Fruit fly (Drosophila melanogaster) whole organism, embryonic: ENCODE data around the gene CG46309.
A peak's percentile ranks its signal among the peaks of the same experiment; 100 is the strongest.

Source experiments
- Bgb ChIP-seq: fragments of 200-800 bp; sonication (Bioruptor generic); IDR thresholded peaks from 2 replicates; pipeline ENCODE4 v1.3.6; 2022; ENCODE audit warnings: missing biosample characterization, missing genetic modification characterization; ENCODE audit not compliant: partially characterized antibody
- BtbVII ChIP-seq: fragments of 200-800 bp; sonication (Bioruptor generic); optimal IDR thresholded peaks from 3 replicates; lab custom pipeline; 2017; ENCODE audit warnings: missing biosample characterization, mild to moderate bottlenecking, missing genetic modification characterization
- CG1024 ChIP-seq: fragments of 200-800 bp; sonication (Bioruptor generic); IDR thresholded peaks from 2 replicates; pipeline ENCODE4 v1.3.6; 2022; ENCODE audit warnings: missing biosample characterization, missing genetic modification characterization
- CG12219 ChIP-seq: fragments of 200-800 bp; sonication (Bioruptor generic); optimal IDR thresholded peaks from 3 replicates; lab custom pipeline; 2018; ENCODE audit warnings: missing biosample characterization, mild to moderate bottlenecking, missing genetic modification characterization
- CG1233 ChIP-seq: fragments of 200-800 bp; sonication (Bioruptor generic); optimal IDR thresholded peaks from 4 replicates; lab custom pipeline; 2018; ENCODE audit warnings: missing biosample characterization, mild to moderate bottlenecking, missing genetic modification characterization
- CG13287 ChIP-seq: fragments of 200-800 bp; sonication (Bioruptor generic); IDR thresholded peaks from 2 replicates; pipeline ENCODE4 v1.3.6; 2022; ENCODE audit warnings: missing biosample characterization, missing genetic modification characterization; ENCODE audit not compliant: partially characterized antibody
- CG1603 ChIP-seq: fragments of 200-800 bp; sonication (Bioruptor generic); optimal IDR thresholded peaks from 2 replicates; lab custom pipeline; 2019; ENCODE audit warnings: missing biosample characterization, mild to moderate bottlenecking, missing genetic modification characterization, moderate library complexity
- CG17359 ChIP-seq: fragments of 200-800 bp; sonication (Bioruptor generic); optimal IDR thresholded peaks from 3 replicates; lab custom pipeline; 2018; ENCODE audit warnings: missing biosample characterization, mild to moderate bottlenecking, missing genetic modification characterization, moderate library complexity
- CG1832 ChIP-seq: fragments of 200-800 bp; sonication (Bioruptor generic); optimal IDR thresholded peaks from 2 replicates; lab custom pipeline; 2017; ENCODE audit warnings: missing biosample characterization, mild to moderate bottlenecking, missing genetic modification characterization, inconsistent platforms
- CG18599 ChIP-seq: fragments of 200-800 bp; sonication (Bioruptor generic); optimal IDR thresholded peaks from 3 replicates; lab custom pipeline; 2017; ENCODE audit warnings: missing biosample characterization, missing genetic modification characterization, mild to moderate bottlenecking, moderate library complexity, missing genetic modification reagents
- CG2712 ChIP-seq: fragments of 200-800 bp; optimal IDR thresholded peaks from 3 replicates; lab custom pipeline; 2019; ENCODE audit warnings: missing biosample characterization, mild to moderate bottlenecking, missing genetic modification characterization, moderate library complexity
- CG31441 ChIP-seq: fragments of 200-800 bp; sonication (Bioruptor generic); IDR thresholded peaks from 2 replicates; pipeline ENCODE4 v1.3.6; 2022; ENCODE audit warnings: missing biosample characterization, missing genetic modification characterization
- CG3163 ChIP-seq: fragments of 200-800 bp; sonication (Bioruptor generic); optimal IDR thresholded peaks from 3 replicates; lab custom pipeline; 2016; ENCODE audit warnings: missing biosample characterization, missing genetic modification characterization
- CG3407 ChIP-seq: fragments of 200-800 bp; sonication (Bioruptor generic); optimal IDR thresholded peaks from 2 replicates; lab custom pipeline; 2018; ENCODE audit warnings: missing biosample characterization, mild to moderate bottlenecking, missing genetic modification characterization
- CG34422 ChIP-seq: fragments of 200-800 bp; sonication (Bioruptor generic); IDR thresholded peaks from 3 replicates; pipeline ENCODE4 v1.3.6; 2022; ENCODE audit warnings: missing biosample characterization, missing genetic modification characterization
- CG4328 ChIP-seq: fragments of 200-800 bp; sonication (Bioruptor generic); optimal IDR thresholded peaks from 3 replicates; lab custom pipeline; 2017; ENCODE audit warnings: missing biosample characterization, missing genetic modification reagents, missing genetic modification characterization
- CG4707 ChIP-seq: fragments of 200-800 bp; sonication (Bioruptor generic); optimal IDR thresholded peaks from 2 replicates; lab custom pipeline; 2018; ENCODE audit warnings: missing biosample characterization, mild to moderate bottlenecking, missing genetic modification characterization, moderate library complexity
- CG6272 ChIP-seq: fragments of 200-800 bp; sonication (Bioruptor generic); IDR thresholded peaks from 2 replicates; pipeline ENCODE4 v1.3.6; 2022; ENCODE audit warnings: missing biosample characterization, missing genetic modification characterization
- CG7786 ChIP-seq: fragments of 200-800 bp; sonication (Bioruptor generic); optimal IDR thresholded peaks from 2 replicates; lab custom pipeline; 2016; ENCODE audit warnings: missing biosample characterization, missing genetic modification characterization
- CG7928 ChIP-seq: fragments of 200-800 bp; sonication (Bioruptor generic); optimal IDR thresholded peaks from 2 replicates; lab custom pipeline; 2017; ENCODE audit warnings: missing biosample characterization, mild to moderate bottlenecking, missing genetic modification characterization
- CG8765 ChIP-seq: fragments of 200-800 bp; sonication (Bioruptor generic); IDR thresholded peaks from 2 replicates; pipeline ENCODE4 v1.3.6; 2022; ENCODE audit warnings: missing biosample characterization, missing genetic modification characterization
- Dek ChIP-seq: fragments of 200-800 bp; sonication (Bioruptor generic); optimal IDR thresholded peaks from 3 replicates; lab custom pipeline; 2019; ENCODE audit warnings: missing biosample characterization, mild to moderate bottlenecking, missing genetic modification characterization, moderate library complexity
- Elba2 ChIP-seq: fragments of 200-800 bp; sonication (Bioruptor generic); optimal IDR thresholded peaks from 3 replicates; lab custom pipeline; 2016; ENCODE audit warnings: missing biosample characterization, missing genetic modification characterization
- Fer1 ChIP-seq: fragments of 200-800 bp; sonication (Bioruptor generic); optimal IDR thresholded peaks from 2 replicates; lab custom pipeline; 2017; ENCODE audit warnings: missing biosample characterization, mild to moderate bottlenecking, missing genetic modification characterization
- Fer3 ChIP-seq: fragments of 200-800 bp; sonication (Bioruptor generic); optimal IDR thresholded peaks from 2 replicates; lab custom pipeline; 2018; ENCODE audit warnings: missing biosample characterization, mild to moderate bottlenecking, missing genetic modification characterization, moderate library complexity
- HLH54F ChIP-seq: fragments of 200-800 bp; sonication (Bioruptor generic); optimal IDR thresholded peaks from 3 replicates; lab custom pipeline; 2016; ENCODE audit warnings: missing biosample characterization, missing genetic modification characterization
- Hey ChIP-seq: fragments of 200-800 bp; sonication (Bioruptor generic); optimal IDR thresholded peaks from 3 replicates; lab custom pipeline; 2018; ENCODE audit warnings: missing biosample characterization, mild to moderate bottlenecking, missing genetic modification characterization
- Hr51 ChIP-seq, 2 experiments: fragments of 200-800 bp; sonication (Bioruptor generic); optimal IDR thresholded peaks; 2 replicates in 1 of 2; 3 replicates in 1 of 2; lab custom pipeline; 2016 to 2018; ENCODE audit warnings: missing biosample characterization in 2 of 2, missing genetic modification characterization in 2 of 2, mild to moderate bottlenecking in 1 of 2, moderate library complexity in 1 of 2
- Med ChIP-seq: fragments of 200-800 bp; sonication (Bioruptor generic); peaks from one replicate; lab custom pipeline; 2016; ENCODE audit warnings: missing biosample characterization, missing genetic modification characterization, mild to moderate bottlenecking, inconsistent platforms, moderate library complexity
- NFAT ChIP-seq: fragments of 200-800 bp; sonication (Bioruptor generic); IDR thresholded peaks from 2 replicates; pipeline ENCODE4 v1.3.6; 2022; ENCODE audit warnings: missing biosample characterization, missing genetic modification characterization
- Sox100B ChIP-seq: fragments of 200-800 bp; sonication (Bioruptor generic); optimal IDR thresholded peaks from 3 replicates; lab custom pipeline; 2018; ENCODE audit warnings: missing biosample characterization, mild to moderate bottlenecking, missing genetic modification characterization
- Trl ChIP-seq, 3 experiments: fragments of >200 bp in 2 of 3; fragments of 200-800 bp in 1 of 3; sonication (Bioruptor generic) in 1 of 3; optimal IDR thresholded peaks; 2 replicates in 1 of 3; 3 replicates in 2 of 3; lab custom pipeline; 2016 to 2017; ENCODE audit warnings: missing biosample characterization in 1 of 3, missing genetic modification characterization in 1 of 3
- bigmax ChIP-seq: fragments of 200-800 bp; sonication (Bioruptor generic); optimal IDR thresholded peaks from 2 replicates; lab custom pipeline; 2018; ENCODE audit warnings: missing biosample characterization, mild to moderate bottlenecking, missing genetic modification characterization
- cato ChIP-seq: fragments of 200-800 bp; sonication (Bioruptor generic); optimal IDR thresholded peaks from 2 replicates; lab custom pipeline; 2016; ENCODE audit warnings: missing biosample characterization, missing genetic modification characterization, borderline replicate concordance
- chif ChIP-seq, 2 experiments: fragments of 200-800 bp; sonication (Bioruptor generic); optimal IDR thresholded peaks; 3 replicates each; lab custom pipeline; 2016; ENCODE audit warnings: missing biosample characterization in 2 of 2, missing genetic modification characterization in 2 of 2
- kah ChIP-seq: fragments of 200-800 bp; sonication (Bioruptor generic); optimal IDR thresholded peaks from 2 replicates; lab custom pipeline; 2018; ENCODE audit warnings: missing biosample characterization, mild to moderate bottlenecking, missing genetic modification characterization
- lab ChIP-seq: fragments of 200-800 bp; sonication (Bioruptor generic); optimal IDR thresholded peaks from 3 replicates; lab custom pipeline; 2017; ENCODE audit warnings: missing biosample characterization, missing genetic modification characterization, mild to moderate bottlenecking, moderate library complexity, missing genetic modification reagents
- nerfin-2 ChIP-seq: fragments of 200-800 bp; sonication (Bioruptor generic); IDR thresholded peaks from 2 replicates; pipeline ENCODE4 v1.3.6; 2022; ENCODE audit warnings: missing biosample characterization, missing genetic modification characterization; ENCODE audit not compliant: partially characterized antibody
- pb ChIP-seq: fragments of 200-800 bp; sonication (Bioruptor generic); optimal IDR thresholded peaks from 3 replicates; lab custom pipeline; 2016; ENCODE audit warnings: missing biosample characterization, missing genetic modification characterization
- row ChIP-seq: fragments of 200-800 bp; sonication (Bioruptor generic); IDR thresholded peaks from 3 replicates; pipeline ENCODE4 v1.3.6; 2022; ENCODE audit warnings: missing biosample characterization, missing genetic modification characterization
- slbo ChIP-seq: fragments of 200-800 bp; sonication (Bioruptor generic); IDR thresholded peaks from 2 replicates; pipeline ENCODE4 v1.3.6; 2022; ENCODE audit warnings: missing biosample characterization, missing genetic modification characterization
- slp2 ChIP-seq: fragments of 200-800 bp; sonication (Bioruptor generic); optimal IDR thresholded peaks from 2 replicates; lab custom pipeline; 2016; ENCODE audit warnings: missing biosample characterization, missing genetic modification characterization
- sqz ChIP-seq: fragments of 200-800 bp; sonication (Bioruptor generic); optimal IDR thresholded peaks from 3 replicates; lab custom pipeline; 2018; ENCODE audit warnings: missing biosample characterization, mild to moderate bottlenecking, missing genetic modification characterization
- sr ChIP-seq: fragments of 200-800 bp; sonication (Bioruptor generic); IDR thresholded peaks from 3 replicates; pipeline ENCODE4 v1.3.6; 2022; ENCODE audit warnings: missing biosample characterization, missing genetic modification characterization
- tll ChIP-seq, 2 experiments: fragments of 200-800 bp in 1 of 2; fragments of >200 bp in 1 of 2; sonication (Bioruptor generic) in 1 of 2; optimal IDR thresholded peaks; 2 replicates each; lab custom pipeline; 2017 to 2019; ENCODE audit warnings: missing biosample characterization in 2 of 2, missing genetic modification characterization in 2 of 2, mild to moderate bottlenecking in 1 of 2, moderate library complexity in 1 of 2
- wdn ChIP-seq: fragments of 200-800 bp; sonication (Bioruptor generic); IDR thresholded peaks from 2 replicates; pipeline ENCODE4 v1.3.6; 2022; ENCODE audit warnings: missing biosample characterization, missing genetic modification characterization

CG46309 gene

dm6 chr2L:16287006-16287601, 35.5 kb upstream of the CG46309 start (continued):
- TF ChIP-seq cato (GFP tag; lab: Kevin White, UChicago) (no peak), CG1024 (GFP tag; lab: Robert Waterston, UW) (no peak), Med (peak; percentile 23), CG31441 (GFP tag; lab: Robert Waterston, UW) (no peak)

- peak; percentile 92 for TF ChIP-seq lab
- no peak for TF ChIP-seq CG34422 (GFP tag; lab: Robert Waterston, UW)
- peak; percentile 90 for TF ChIP-seq CG2712 (tag; lab: Kevin White, UChicago)
- TF ChIP-seq CG7928 (GFP tag; lab: Kevin White, UChicago) = peak; percentile 53
- no peak for TF ChIP-seq slbo (GFP tag; lab: Robert Waterston, UW)
- TF ChIP-seq nerfin-2 (GFP tag; lab: Robert Waterston, UW) = no peak
- no peak for TF ChIP-seq Bgb
- peak; percentile 70 for TF ChIP-seq CG3407 (GFP tag; lab: Kevin White, UChicago)
- peak; percentile 14 for TF ChIP-seq kah (GFP tag; lab: Kevin White, UChicago)
- peak; percentile 83 for TF ChIP-seq pb
- no peak for TF ChIP-seq sr (GFP tag; lab: Robert Waterston, UW)
- peak; percentile 87 for TF ChIP-seq Fer3 (tag; lab: Kevin White, UChicago)
- peak; percentile 52 for TF ChIP-seq slp2 (GFP tag; lab: Kevin White, UChicago)
- peak; percentile 77 to 90 for TF ChIP-seq Hr51 (GFP tag; optimal IDR thresholded peaks at IDR 0.05; lab: Kevin White, UChicago)
- TF ChIP-seq row = no peak
- TF ChIP-seq wdn (GFP tag; lab: Robert Waterston, UW) = no peak
- peak; percentile 61 for TF ChIP-seq CG1603 (tag; lab: Kevin White, UChicago)
- TF ChIP-seq CG3163 (GFP tag; lab: Kevin White, UChicago) = peak; percentile 65
- TF ChIP-seq chif (GFP tag; optimal IDR thresholded peaks at IDR 0.05; lab: Kevin White, UChicago) = peak; percentile 43 to 74
- no peak for TF ChIP-seq Elba2 (GFP tag; lab: Kevin White, UChicago)
- peak; percentile 83 to 93 for TF ChIP-seq Trl (optimal IDR thresholded peaks at IDR 0.05; lab: Kevin White, UChicago)
- peak; percentile 27 for TF ChIP-seq Trl (GFP tag; optimal IDR thresholded peaks at IDR 0.05; lab: Kevin White, UChicago)
- no peak for TF ChIP-seq bigmax (GFP tag; lab: Kevin White, UChicago)
- TF ChIP-seq CG6272 (GFP tag; lab: Robert Waterston, UW) = peak; percentile 72
- TF ChIP-seq CG4707 (GFP tag; lab: Kevin White, UChicago) = peak; percentile 19
- TF ChIP-seq CG1832 (GFP tag; lab: Kevin White, UChicago) = no peak
- peak; percentile 57 for TF ChIP-seq CG12219 (GFP tag; lab: Kevin White, UChicago)
- TF ChIP-seq CG17359 (tag; lab: Kevin White, UChicago) = peak; percentile 91
- TF ChIP-seq Dek (tag; lab: Kevin White, UChicago) = peak; percentile 88
- peak in 1 of 2 experiments; percentile 60 for TF ChIP-seq tll (GFP tag; optimal IDR thresholded peaks at IDR 0.05; lab: Kevin White, UChicago)
- TF ChIP-seq Sox100B = peak; percentile 86
- no peak for TF ChIP-seq NFAT (GFP tag; lab: Robert Waterston, UW)
- no peak for TF ChIP-seq CG13287 (GFP tag; lab: Robert Waterston, UW)
- TF ChIP-seq HLH54F = peak; percentile 86
- peak; percentile 18 for TF ChIP-seq Hey (tag; lab: Kevin White, UChicago)
- peak; percentile 71 for TF ChIP-seq CG4328
- TF ChIP-seq CG1233 (GFP tag; lab: Kevin White, UChicago) = peak; percentile 78
- no peak for TF ChIP-seq CG8765
- TF ChIP-seq Fer1 (GFP tag; lab: Kevin White, UChicago) = peak; percentile 86
- TF ChIP-seq sqz (GFP tag; lab: Kevin White, UChicago) = peak; percentile 78
- TF ChIP-seq CG7786 (GFP tag; lab: Kevin White, UChicago) = peak; percentile 81
- peak; percentile 69 for TF ChIP-seq BtbVII (GFP tag; lab: Kevin White, UChicago)
- TF ChIP-seq CG18599 (GFP tag; lab: Kevin White, UChicago) = peak; percentile 87
Measured at dm6 chr2L:16286360-16287005, 34.9 kb upstream of the CG46309 start.
